Fruit fly (Drosophila melanogaster): ENCODE results near the gene amd.

amd gene

DNA sequence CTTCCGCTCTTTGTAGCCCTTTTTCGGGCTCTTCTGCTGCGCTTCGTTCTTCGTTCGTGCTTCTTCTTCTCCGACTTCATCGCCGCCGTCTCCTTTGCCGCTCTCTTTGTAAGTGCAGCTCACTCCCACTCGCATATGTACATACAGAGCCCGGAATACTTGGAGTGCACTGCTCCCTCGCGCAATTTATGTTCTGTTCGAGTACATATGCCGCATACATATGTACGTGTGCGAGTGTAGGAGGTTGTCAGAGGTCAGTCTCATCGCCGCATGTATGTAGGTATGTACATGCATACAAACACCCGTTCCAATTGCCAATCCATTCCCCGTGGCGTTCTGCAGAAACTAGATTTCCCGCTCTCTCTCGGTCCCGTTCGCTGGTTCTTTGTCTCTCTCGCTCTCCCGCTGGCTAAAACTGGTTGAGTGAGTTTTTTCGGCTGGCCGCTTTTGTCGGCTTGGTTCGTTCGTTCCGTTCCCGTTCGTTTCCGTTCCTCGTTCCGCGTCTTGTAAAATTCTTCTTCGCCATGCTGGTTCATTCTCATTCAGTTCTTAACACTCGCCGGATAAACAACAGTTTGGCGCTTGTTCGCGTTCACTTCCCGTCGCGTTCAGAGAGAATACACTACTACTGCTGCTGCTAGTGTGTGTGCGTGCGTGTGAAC is 48.2 kb downstream of the amd start (continued):
- peak; percentile 55; the same call in 2 of the 3 replicates for TF ChIP-seq CG2199 (GFP tag; IDR thresholded peaks at IDR 0.05)
- no peak for TF ChIP-seq CG4854 (GFP tag; optimal IDR thresholded peaks at IDR 0.05)
- TF ChIP-seq HLH54F (GFP tag; optimal IDR thresholded peaks at IDR 0.05), result no peak
- TF ChIP-seq Opbp (GFP tag; IDR thresholded peaks at IDR 0.05; ENCODE audit: partially characterized antibody), result peak; percentile 44; the same call in 1 of the 3 replicates
- TF ChIP-seq Gug (GFP tag; IDR thresholded peaks at IDR 0.05), result no peak
- TF ChIP-seq oc (tag; optimal IDR thresholded peaks at IDR 0.05), result no peak
- TF ChIP-seq CG13424 (tag; optimal IDR thresholded peaks at IDR 0.05), result no peak
- no peak for TF ChIP-seq CG16863 (GFP tag; optimal IDR thresholded peaks at IDR 0.05)
- no peak for TF ChIP-seq CHES-1-like (GFP tag; optimal IDR thresholded peaks at IDR 0.05)
- TF ChIP-seq ewg (GFP tag; optimal IDR thresholded peaks at IDR 0.05), result no peak
- no peak for TF ChIP-seq Awh (GFP tag; IDR thresholded peaks at IDR 0.05)
- no peak for TF ChIP-seq CTCF (GFP tag; optimal IDR thresholded peaks at IDR 0.05)
- no peak for TF ChIP-seq CG4424 (GFP tag; optimal IDR thresholded peaks at IDR 0.05)
- TF ChIP-seq BtbVII (GFP tag; optimal IDR thresholded peaks at IDR 0.05), result peak; percentile 44
- TF ChIP-seq peb (GFP tag; IDR thresholded peaks at IDR 0.05), result 0 out of 2 replicates have a peak, but pooled peaks have one; percentile 9
- TF ChIP-seq Dbx (GFP tag; IDR thresholded peaks at IDR 0.05), result peak; percentile 61; the same call in 1 of the 3 replicates
- TF ChIP-seq prd (optimal IDR thresholded peaks at IDR 0.05), result no peak
- TF ChIP-seq prd (GFP tag; IDR thresholded peaks at IDR 0.05), result no peak
- no peak for TF ChIP-seq CG3838 (GFP tag; optimal IDR thresholded peaks at IDR 0.05)
- TF ChIP-seq stwl (tag; optimal IDR thresholded peaks at IDR 0.05), result peak; percentile 0
- no peak for TF ChIP-seq mld (GFP tag; IDR thresholded peaks at IDR 0.05; ENCODE audit: partially characterized antibody)
- TF ChIP-seq chinmo (GFP tag; IDR thresholded peaks at IDR 0.05; ENCODE audit: partially characterized antibody), result peak; percentile 90; the same call in 3 of the 4 replicates
- 0 out of 3 replicates have a peak, but pooled peaks have one; percentile 16 for TF ChIP-seq HLH4C (GFP tag; IDR thresholded peaks at IDR 0.05; ENCODE audit: partially characterized antibody)
- TF ChIP-seq ara (GFP tag; IDR thresholded peaks at IDR 0.05), result peak; percentile 34; the same call in 1 of the 2 replicates
- TF ChIP-seq CG14050 (GFP tag; IDR thresholded peaks at IDR 0.05), result no peak
- TF ChIP-seq CG6654 (GFP tag; optimal IDR thresholded peaks at IDR 0.05), result no peak
- TF ChIP-seq CG3163 (GFP tag; optimal IDR thresholded peaks at IDR 0.05), result no peak
- TF ChIP-seq hth (optimal IDR thresholded peaks at IDR 0.05), result no peak
- TF ChIP-seq CG32532 (GFP tag; IDR thresholded peaks at IDR 0.05), result peak; percentile 57
- TF ChIP-seq pnt (GFP tag; optimal IDR thresholded peaks at IDR 0.05), result no peak
- TF ChIP-seq lbe (GFP tag; optimal IDR thresholded peaks at IDR 0.05), result peak; percentile 50
- peak; percentile 91 to 95 for TF ChIP-seq Trl (optimal IDR thresholded peaks at IDR 0.05)
- peak; percentile 54 for TF ChIP-seq Trl (GFP tag; optimal IDR thresholded peaks at IDR 0.05)
- TF ChIP-seq Doc3 (GFP tag; IDR thresholded peaks at IDR 0.05; ENCODE audit: partially characterized antibody), result no peak
- no peak for TF ChIP-seq CG9609 (GFP tag; optimal IDR thresholded peaks at IDR 0.05)
- TF ChIP-seq CG7928 (GFP tag; optimal IDR thresholded peaks at IDR 0.05), result no peak
- no peak for TF ChIP-seq shn (GFP tag; optimal IDR thresholded peaks at IDR 0.05)
- no peak for TF ChIP-seq so (GFP tag; IDR thresholded peaks at IDR 0.05)
- peak in 1 of 2 experiments; percentile 76 for TF ChIP-seq Eip74EF (GFP tag; optimal IDR thresholded peaks at IDR 0.05)
- TF ChIP-seq fru (optimal IDR thresholded peaks at IDR 0.05), result no peak
- no peak for TF ChIP-seq h (optimal IDR thresholded peaks at IDR 0.05)
- peak; percentile 30 for TF ChIP-seq CG31365 (tag; optimal IDR thresholded peaks at IDR 0.05)
- peak; percentile 10 for TF ChIP-seq CG9437 (GFP tag; optimal IDR thresholded peaks at IDR 0.05)
- TF ChIP-seq sna (GFP tag; IDR thresholded peaks at IDR 0.05; ENCODE audit: partially characterized antibody), result no peak
- no peak for TF ChIP-seq CG7372 (GFP tag; IDR thresholded peaks at IDR 0.05)
- no peak for TF ChIP-seq CG3065 (GFP tag; optimal IDR thresholded peaks at IDR 0.05)
- no peak for TF ChIP-seq mam (GFP tag; optimal IDR thresholded peaks at IDR 0.05)
- no peak for TF ChIP-seq CG13624 (GFP tag; optimal IDR thresholded peaks at IDR 0.05)
- 0 out of 2 replicates have a peak, but pooled peaks have one; percentile 4 for TF ChIP-seq sim (GFP tag; IDR thresholded peaks at IDR 0.05)
- TF ChIP-seq luna (GFP tag; optimal IDR thresholded peaks at IDR 0.05), result no peak
- TF ChIP-seq org-1 (GFP tag; optimal IDR thresholded peaks at IDR 0.05), result no peak
- no peak for TF ChIP-seq CG2875 (GFP tag; optimal IDR thresholded peaks at IDR 0.05)
